Fruit fly (Drosophila melanogaster): ENCODE results near the gene CG7886.

CG7886 gene

dm6 chr3R:14670840-14671239, 28.5 kb upstream of the CG7886 start (continued):
- TF ChIP-seq sna (GFP tag; IDR thresholded peaks at IDR 0.05; ENCODE audit: partially characterized antibody), result no peak
- TF ChIP-seq NC2β (GFP tag; optimal IDR thresholded peaks at IDR 0.05), result peak; percentile 24
- TF ChIP-seq Ssrp (tag; optimal IDR thresholded peaks at IDR 0.05), result no peak
- peak; percentile 57; the same call in 1 of the 2 replicates for TF ChIP-seq onecut (GFP tag; IDR thresholded peaks at IDR 0.05)
- TF ChIP-seq btn (GFP tag; optimal IDR thresholded peaks at IDR 0.05), result no peak
- peak; percentile 77 for TF ChIP-seq Xrp1 (GFP tag; IDR thresholded peaks at IDR 0.05)
- TF ChIP-seq grau (tag; optimal IDR thresholded peaks at IDR 0.05), result no peak
- TF ChIP-seq Six4 (GFP tag; optimal IDR thresholded peaks at IDR 0.05), result no peak
- no peak for TF ChIP-seq slp2 (GFP tag; optimal IDR thresholded peaks at IDR 0.05)
- no peak for TF ChIP-seq sisA (GFP tag; IDR thresholded peaks at IDR 0.05)
- no peak for TF ChIP-seq CG2199 (GFP tag; IDR thresholded peaks at IDR 0.05)
- TF ChIP-seq CG17328 (GFP tag; IDR thresholded peaks at IDR 0.05), result peak; percentile 48; the same call in 1 of the 2 replicates
- TF ChIP-seq Awh (GFP tag; IDR thresholded peaks at IDR 0.05), result no peak
- TF ChIP-seq CG16779 (GFP tag; IDR thresholded peaks at IDR 0.05), result no peak
- TF ChIP-seq nau (GFP tag; optimal IDR thresholded peaks at IDR 0.05), result no peak
- no peak for TF ChIP-seq CG10147 (GFP tag; optimal IDR thresholded peaks at IDR 0.05)
- TF ChIP-seq CG43689 (GFP tag; IDR thresholded peaks at IDR 0.05), result no peak
- no peak for TF ChIP-seq CG7786 (GFP tag; optimal IDR thresholded peaks at IDR 0.05)
- TF ChIP-seq Atf3 (GFP tag; optimal IDR thresholded peaks at IDR 0.05), result no peak
- no peak for TF ChIP-seq eve (GFP tag; optimal IDR thresholded peaks at IDR 0.05)
- no peak for TF ChIP-seq CG13296 (GFP tag; optimal IDR thresholded peaks at IDR 0.05)
- TF ChIP-seq crol (GFP tag; IDR thresholded peaks at IDR 0.05), result no peak
- no peak for TF ChIP-seq H2.0 (GFP tag; IDR thresholded peaks at IDR 0.05)
- TF ChIP-seq gcm (GFP tag; optimal IDR thresholded peaks at IDR 0.05), result peak; percentile 75
- TF ChIP-seq Usf (GFP tag; optimal IDR thresholded peaks at IDR 0.05), result no peak
- no peak for TF ChIP-seq Hey (tag; optimal IDR thresholded peaks at IDR 0.05)
- TF ChIP-seq HmgD (GFP tag; optimal IDR thresholded peaks at IDR 0.05), result no peak
- no peak for TF ChIP-seq CG5245 (GFP tag; optimal IDR thresholded peaks at IDR 0.05)
- no peak for TF ChIP-seq CG17359 (tag; optimal IDR thresholded peaks at IDR 0.05)
- TF ChIP-seq hbn (GFP tag; IDR thresholded peaks at IDR 0.05; ENCODE audit: partially characterized antibody), result no peak
- TF ChIP-seq CG15601 (tag; optimal IDR thresholded peaks at IDR 0.05), result peak; percentile 73
- TF ChIP-seq Hr78 (GFP tag; optimal IDR thresholded peaks at IDR 0.05), result peak in 1 of 2 experiments; percentile 89
- no peak for TF ChIP-seq Pdp1 (GFP tag; optimal IDR thresholded peaks at IDR 0.05)
- no peak for TF ChIP-seq Rx (GFP tag; IDR thresholded peaks at IDR 0.05)
- TF ChIP-seq CG4424 (GFP tag; optimal IDR thresholded peaks at IDR 0.05), result peak; percentile 23
- TF ChIP-seq zfh1 (GFP tag; IDR thresholded peaks at IDR 0.05), result peak; percentile 34; the same call in 1 of the 3 replicates
- TF ChIP-seq CG18476 (GFP tag; optimal IDR thresholded peaks at IDR 0.05), result no peak
- no peak for TF ChIP-seq CG6654 (GFP tag; optimal IDR thresholded peaks at IDR 0.05)
- TF ChIP-seq CG13775 (GFP tag; optimal IDR thresholded peaks at IDR 0.05), result peak; percentile 30
- no peak for TF ChIP-seq disco-r (GFP tag; optimal IDR thresholded peaks at IDR 0.05)
- no peak for TF ChIP-seq NK7.1 (GFP tag; optimal IDR thresholded peaks at IDR 0.05)
- TF ChIP-seq CG2129 (GFP tag; IDR thresholded peaks at IDR 0.05; ENCODE audit: partially characterized antibody), result no peak
- no peak for TF ChIP-seq CG11398 (GFP tag; optimal IDR thresholded peaks at IDR 0.05)
- no peak for TF ChIP-seq Bdp1 (GFP tag; optimal IDR thresholded peaks at IDR 0.05)
- TF ChIP-seq run (tag; optimal IDR thresholded peaks at IDR 0.05), result no peak
- no peak for TF ChIP-seq CG8765 (GFP tag; IDR thresholded peaks at IDR 0.05)
- TF ChIP-seq Vsx1 (GFP tag; optimal IDR thresholded peaks at IDR 0.05), result peak; percentile 64
- TF ChIP-seq Dll (GFP tag; IDR thresholded peaks at IDR 0.05; ENCODE audit: partially characterized antibody), result no peak
- no peak for TF ChIP-seq sim (GFP tag; IDR thresholded peaks at IDR 0.05)
- TF ChIP-seq CG42726 (GFP tag; IDR thresholded peaks at IDR 0.05; ENCODE audit: partially characterized antibody), result no peak
- no peak for TF ChIP-seq HLH3B (GFP tag; IDR thresholded peaks at IDR 0.05)

Data from whole organism, embryonic.